Worm (Caenorhabditis elegans) whole organism, L3 larva: ENCODE data around the gene alh-3.
"Not testable (repeated sequence)": the region's sequence is repeated elsewhere in the genome, so short reads cannot be mapped to it uniquely, and the experiment has no call there.

Experiments
- ZK546.5 ChIP-seq: sonication (generic microtip); optimal IDR thresholded peaks from 2 replicates; lab custom pipeline; 2017; ENCODE audit warnings: missing biosample characterization, missing genetic modification characterization
- aly-2 ChIP-seq: fragments of 150-350 bp; optimal IDR thresholded peaks from 2 replicates; lab custom pipeline; 2014; ENCODE audit warnings: missing biosample characterization, missing genetic modification characterization
- ceh-16 ChIP-seq: sonication (generic microtip); optimal IDR thresholded peaks from 2 replicates; lab custom pipeline; 2017; ENCODE audit warnings: missing biosample characterization, missing genetic modification characterization
- ceh-28 ChIP-seq: fragments of 150-350 bp; optimal IDR thresholded peaks from 2 replicates; lab custom pipeline; 2014; ENCODE audit warnings: missing biosample characterization, missing genetic modification reagents, missing genetic modification characterization
- ceh-82 ChIP-seq: fragments of 150-350 bp; optimal IDR thresholded peaks from 2 replicates; lab custom pipeline; 2014; ENCODE audit warnings: missing biosample characterization, missing genetic modification characterization
- ceh-9 ChIP-seq: sonication (generic microtip); optimal IDR thresholded peaks from 2 replicates; lab custom pipeline; 2018; ENCODE audit warnings: missing biosample characterization, missing genetic modification characterization
- daf-12 ChIP-seq: fragments of 150-350 bp; optimal IDR thresholded peaks from 2 replicates; lab custom pipeline; 2014; ENCODE audit warnings: missing biosample characterization, missing genetic modification reagents, missing genetic modification characterization
- egl-27 ChIP-seq: sonication (generic microtip); optimal IDR thresholded peaks from 4 replicates; lab custom pipeline; 2017; ENCODE audit warnings: missing biosample characterization, missing genetic modification reagents, missing genetic modification characterization
- egl-5 ChIP-seq: fragments of 150-350 bp; optimal IDR thresholded peaks from 2 replicates; lab custom pipeline; 2017; ENCODE audit warnings: missing biosample characterization, missing genetic modification reagents, missing genetic modification characterization, inconsistent platforms
- elt-2 ChIP-seq: sonication (generic microtip); optimal IDR thresholded peaks from 2 replicates; lab custom pipeline; 2016; ENCODE audit warnings: missing genetic modification reagents, mild to moderate bottlenecking, missing genetic modification characterization, missing compliant biosample characterization
- elt-3 ChIP-seq, 3 experiments: fragments of 150-350 bp in 1 of 3; sonication (generic microtip) in 2 of 3; optimal IDR thresholded peaks; 2 replicates in 2 of 3; 4 replicates in 1 of 3; lab custom pipeline; 2014 to 2017; ENCODE audit warnings: missing biosample characterization in 3 of 3, missing genetic modification characterization in 3 of 3
- eor-1 ChIP-seq, 2 experiments: fragments of 150-350 bp; optimal IDR thresholded peaks; 2 replicates each; lab custom pipeline; 2014 to 2018; ENCODE audit warnings: missing biosample characterization in 2 of 2, missing genetic modification characterization in 2 of 2
- fkh-2 ChIP-seq: fragments of 150-350 bp; optimal IDR thresholded peaks from 2 replicates; lab custom pipeline; 2014; ENCODE audit warnings: missing biosample characterization, missing genetic modification reagents, missing genetic modification characterization
- fos-1 ChIP-seq: fragments of 150-350 bp; optimal IDR thresholded peaks from 2 replicates; lab custom pipeline; 2014; ENCODE audit warnings: missing biosample characterization, missing genetic modification characterization
- jun-1 ChIP-seq: fragments of 150-350 bp; optimal IDR thresholded peaks from 2 replicates; lab custom pipeline; 2014; ENCODE audit warnings: missing biosample characterization, missing genetic modification reagents, missing genetic modification characterization
- lin-15B ChIP-seq: fragments of 150-350 bp; optimal IDR thresholded peaks from 2 replicates; lab custom pipeline; 2014; ENCODE audit warnings: missing biosample characterization, missing genetic modification characterization
- lin-39 ChIP-seq: fragments of 150-350 bp; optimal IDR thresholded peaks from 2 replicates; lab custom pipeline; 2018; ENCODE audit warnings: missing biosample characterization, missing genetic modification reagents, missing genetic modification characterization
- mml-1 ChIP-seq: fragments of 150-350 bp; sonication (generic microtip); optimal IDR thresholded peaks from 3 replicates; lab custom pipeline; 2014; ENCODE audit warnings: missing biosample characterization, missing genetic modification characterization
- nfya-1 ChIP-seq: sonication (generic microtip); optimal IDR thresholded peaks from 2 replicates; lab custom pipeline; 2017; ENCODE audit warnings: missing genetic modification characterization, mild to moderate bottlenecking, missing compliant biosample characterization, antibody characterized with exemption, moderate library complexity; ENCODE audit not compliant: insufficient read depth
- nhr-12 ChIP-seq: fragments of 150-350 bp; optimal IDR thresholded peaks from 2 replicates; lab custom pipeline; 2014; ENCODE audit warnings: missing biosample characterization, missing genetic modification characterization
- nhr-43 ChIP-seq: sonication (generic microtip); optimal IDR thresholded peaks from 2 replicates; lab custom pipeline; 2016; ENCODE audit warnings: mild to moderate bottlenecking, missing genetic modification characterization, missing compliant biosample characterization; ENCODE audit not compliant: poor library complexity, severe bottlenecking
- nhr-67 ChIP-seq: fragments of 150-350 bp; optimal IDR thresholded peaks from 2 replicates; lab custom pipeline; 2014; ENCODE audit warnings: missing biosample characterization, missing genetic modification characterization
- nhr-76 ChIP-seq: fragments of 150-350 bp; sonication (generic microtip); optimal IDR thresholded peaks from 5 replicates; lab custom pipeline; 2014; ENCODE audit warnings: missing biosample characterization, missing genetic modification characterization
- nhr-77 ChIP-seq: fragments of 150-350 bp; optimal IDR thresholded peaks from 2 replicates; lab custom pipeline; 2014; ENCODE audit warnings: missing biosample characterization, missing genetic modification characterization
- pha-4 ChIP-seq: fragments of 150-350 bp; optimal IDR thresholded peaks from 2 replicates; lab custom pipeline; 2014; ENCODE audit warnings: missing biosample characterization, missing genetic modification reagents, missing genetic modification characterization
- pqm-1 ChIP-seq: fragments of 150-350 bp; optimal IDR thresholded peaks from 2 replicates; lab custom pipeline; 2017; ENCODE audit warnings: missing biosample characterization, missing genetic modification characterization, inconsistent platforms
- sea-2 ChIP-seq: fragments of 150-350 bp; sonication (generic microtip); optimal IDR thresholded peaks from 4 replicates; lab custom pipeline; 2014; ENCODE audit warnings: missing biosample characterization, missing genetic modification reagents, missing genetic modification characterization
- snpc-4 ChIP-seq: fragments of 150-350 bp; optimal IDR thresholded peaks from 2 replicates; lab custom pipeline; 2014; ENCODE audit warnings: missing biosample characterization, missing genetic modification characterization
- unc-39 ChIP-seq: sonication (generic microtip); optimal IDR thresholded peaks from 4 replicates; lab custom pipeline; 2017; ENCODE audit warnings: missing biosample characterization, missing genetic modification characterization
- unc-62 ChIP-seq: fragments of 150-350 bp; sonication (generic microtip); optimal IDR thresholded peaks from 4 replicates; lab custom pipeline; 2014; ENCODE audit warnings: missing biosample characterization, missing genetic modification reagents, missing genetic modification characterization
- ztf-11 ChIP-seq: fragments of 150-350 bp; optimal IDR thresholded peaks from 2 replicates; lab custom pipeline; 2014; ENCODE audit warnings: missing biosample characterization, missing genetic modification characterization
- ztf-4 ChIP-seq: fragments of 150-350 bp; optimal IDR thresholded peaks from 2 replicates; lab custom pipeline; 2014; ENCODE audit warnings: missing biosample characterization, missing genetic modification characterization

Gene alh-3

DNA sequence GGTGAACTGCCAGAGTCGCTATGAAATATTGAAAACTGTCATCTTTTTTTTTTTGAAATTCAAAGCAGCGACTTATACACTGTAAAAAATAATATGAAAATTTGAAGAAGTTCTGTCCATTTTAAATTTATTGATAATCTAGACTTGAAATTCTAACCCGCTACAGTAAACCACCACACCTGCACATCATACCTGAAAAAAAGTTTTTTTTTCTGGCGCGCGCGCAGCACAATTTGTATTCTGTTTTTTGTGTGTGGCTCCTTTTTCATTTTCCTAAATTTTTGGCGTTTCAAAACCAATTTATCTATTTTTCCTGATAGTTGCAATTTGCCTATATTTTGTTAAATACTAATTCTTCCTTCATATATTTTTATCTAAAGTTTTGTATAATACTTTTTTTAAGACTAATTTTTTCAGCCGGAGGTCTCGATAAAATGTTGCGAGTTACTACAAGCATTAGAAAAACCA lies 36.8 kb upstream of the alh-3 start, which contains the start of gene cyb-2.1:
cyb-2.1 (plus strand) TSS at position 418 of the 468 bp plus-strand sequence.
- TF ChIP-seq fos-1 (tag; lab: Kevin White, UChicago) = no peak
- no peak for TF ChIP-seq snpc-4 (tag; lab: Kevin White, UChicago)
- no peak for TF ChIP-seq mml-1
- TF ChIP-seq daf-12 (tag; lab: Kevin White, UChicago) = no peak
- TF ChIP-seq egl-27 (tag; lab: Kevin White, UChicago) = no peak

DNA sequence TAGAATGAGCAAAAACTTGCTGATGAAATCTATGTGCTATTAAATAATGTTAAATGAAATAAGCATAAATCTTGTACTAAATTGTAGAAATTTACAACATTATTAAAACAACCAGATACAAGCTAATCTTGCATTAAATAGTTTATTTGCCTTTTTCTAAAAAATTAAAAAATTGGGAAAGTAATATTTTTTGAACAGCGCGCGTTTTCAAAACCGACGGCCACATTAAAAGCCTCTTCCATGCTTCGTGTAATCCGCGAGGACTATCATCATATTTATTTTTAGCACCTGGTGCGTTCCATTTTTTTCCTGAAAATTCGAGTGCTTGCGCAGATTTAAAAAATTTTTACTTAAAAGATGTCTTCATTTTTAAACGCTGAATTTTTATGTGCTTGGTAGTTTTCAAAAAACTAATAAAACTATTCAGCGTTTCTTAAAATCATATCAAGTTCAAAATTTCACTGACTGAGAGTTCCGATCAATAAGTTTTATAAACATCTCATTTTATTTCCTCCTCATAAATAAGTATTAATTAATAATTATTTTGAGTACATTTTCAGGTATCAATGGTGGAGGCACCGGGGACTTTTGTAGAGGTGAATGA lies 35.0 kb upstream of the alh-3 start, which contains the start of gene Y43E12A.3:
Y43E12A.3 (plus strand) TSS at position 554 of the 604 bp plus-strand sequence.
- not testable (repeated sequence) for TF ChIP-seq eor-1 (tag; optimal IDR thresholded peaks at IDR 0.05; lab: Kevin White, UChicago); unc-62 (GFP tag; lab: Kevin White, UChicago); ztf-11 (tag; lab: Kevin White, UChicago)

DNA sequence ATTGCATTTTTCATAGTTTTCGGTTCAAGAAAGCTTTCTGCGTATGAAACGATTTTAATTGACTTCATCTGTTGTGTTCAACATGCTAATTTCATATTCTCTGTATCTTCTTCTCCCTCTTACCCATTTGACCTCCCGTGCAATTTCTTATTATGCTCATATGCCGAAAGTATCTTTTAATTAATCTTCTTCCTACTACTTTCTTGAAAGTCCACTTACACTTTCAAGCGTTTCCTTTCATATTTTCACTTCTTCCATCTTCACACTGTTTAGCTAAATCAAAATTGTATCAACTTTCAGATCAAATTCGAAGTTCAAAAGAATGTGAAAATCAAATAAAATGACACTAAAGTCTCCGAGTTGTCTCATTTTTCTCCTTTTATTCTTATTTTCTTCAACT lies 31.7 kb upstream of the alh-3 start, which contains the start of gene F13H10.5:
F13H10.5 (plus strand) TSS at position 301 of the 400 bp plus-strand sequence.
- TF ChIP-seq ztf-11 (tag; lab: Kevin White, UChicago) (no peak), elt-2 (no peak), ceh-9 (tag; lab: Kevin White, UChicago) (no peak), nhr-12 (no peak), aly-2 (no peak), jun-1 (no peak), nhr-67 (tag; lab: Kevin White, UChicago) (no peak), mml-1 (no peak), nhr-76 (tag; lab: Kevin White, UChicago) (no peak), ZK546.5 (tag; lab: Kevin White, UChicago) (no peak), ceh-82 (tag; lab: Kevin White, UChicago) (no peak), fos-1 (tag; lab: Kevin White, UChicago) (no peak), elt-3 (tag; optimal IDR thresholded peaks at IDR 0.05; lab: Kevin White, UChicago) (no peak), sea-2 (GFP tag; lab: Kevin White, UChicago) (no peak), unc-62 (GFP tag; lab: Kevin White, UChicago) (no peak), ztf-4 (no peak), nhr-77 (tag; lab: Kevin White, UChicago) (no peak)

DNA sequence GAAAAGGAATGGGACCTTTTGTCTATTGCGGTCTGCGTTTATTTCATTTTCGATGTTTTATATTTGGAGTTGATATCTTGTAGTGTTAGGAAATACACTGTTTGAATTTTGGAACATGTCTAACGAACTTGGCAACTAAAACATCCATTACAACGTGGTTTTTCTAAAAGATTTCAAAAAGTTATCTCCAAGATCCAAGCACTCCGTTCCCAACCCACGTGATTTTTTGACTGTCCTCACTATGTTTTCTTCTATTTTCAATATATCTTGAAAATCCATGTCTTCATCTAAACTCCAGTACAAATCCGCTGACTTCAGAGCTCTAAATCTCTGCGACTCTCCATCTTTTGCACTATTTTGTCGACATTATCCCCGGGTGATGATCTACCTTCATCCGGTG lies 20.8 kb upstream of the alh-3 start, which contains the start of gene F13H10.9:
F13H10.9 (plus strand) TSS at position 301 of the 400 bp plus-strand sequence.
- TF ChIP-seq fkh-2 = no peak
- TF ChIP-seq nhr-67 (tag; lab: Kevin White, UChicago) = no peak
- no peak for TF ChIP-seq unc-39 (tag; lab: Kevin White, UChicago)
- no peak for TF ChIP-seq pha-4 (tag; lab: Kevin White, UChicago)
- no peak for TF ChIP-seq egl-5 (tag; lab: Kevin White, UChicago)
- no peak for TF ChIP-seq lin-39
- TF ChIP-seq ZK546.5 (tag; lab: Kevin White, UChicago) = no peak
- no peak for TF ChIP-seq sea-2 (GFP tag; lab: Kevin White, UChicago)
- no peak for TF ChIP-seq nfya-1 (tag; lab: Kevin White, UChicago)
- TF ChIP-seq ceh-28 (tag; lab: Kevin White, UChicago) = no peak
- no peak for TF ChIP-seq eor-1 (tag; optimal IDR thresholded peaks at IDR 0.05; lab: Kevin White, UChicago)
- no peak for TF ChIP-seq elt-2

DNA sequence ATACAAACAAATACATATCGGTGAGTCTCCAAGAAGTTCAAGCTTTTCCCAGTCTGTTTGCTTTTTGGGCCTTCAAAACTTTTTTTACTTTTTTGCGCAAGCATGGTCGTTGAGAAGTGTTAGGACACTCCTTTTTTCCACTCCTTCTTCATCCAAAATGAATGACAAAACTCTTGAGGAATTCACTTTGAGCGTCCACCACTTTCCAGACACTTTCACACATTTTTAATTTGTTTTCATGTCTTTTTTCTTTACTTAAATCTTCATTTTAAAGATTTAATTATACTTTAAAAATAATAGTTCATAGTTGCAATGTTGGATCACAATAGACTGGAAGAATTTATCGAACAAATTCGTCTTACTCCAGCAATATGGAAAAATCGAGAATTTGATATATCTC lies 18.1 kb upstream of the alh-3 start, which contains the start of gene F13H10.1:
F13H10.1 (plus strand) TSS at position 301 of the 400 bp plus-strand sequence.
- no peak for TF ChIP-seq pqm-1 (tag; lab: Kevin White, UChicago)
- no peak for TF ChIP-seq nhr-43 (tag; lab: Kevin White, UChicago)
- no peak for TF ChIP-seq ceh-16 (tag; lab: Kevin White, UChicago)
- no peak for TF ChIP-seq ceh-82 (tag; lab: Kevin White, UChicago)
- TF ChIP-seq ztf-4 = no peak
- TF ChIP-seq sea-2 (GFP tag; lab: Kevin White, UChicago) = no peak
- TF ChIP-seq fos-1 (tag; lab: Kevin White, UChicago) = no peak
- TF ChIP-seq lin-15B = no peak
